Fruit fly (Drosophila melanogaster): Measurements from ENCODE around the gene mora.

Gene mora

DNA sequence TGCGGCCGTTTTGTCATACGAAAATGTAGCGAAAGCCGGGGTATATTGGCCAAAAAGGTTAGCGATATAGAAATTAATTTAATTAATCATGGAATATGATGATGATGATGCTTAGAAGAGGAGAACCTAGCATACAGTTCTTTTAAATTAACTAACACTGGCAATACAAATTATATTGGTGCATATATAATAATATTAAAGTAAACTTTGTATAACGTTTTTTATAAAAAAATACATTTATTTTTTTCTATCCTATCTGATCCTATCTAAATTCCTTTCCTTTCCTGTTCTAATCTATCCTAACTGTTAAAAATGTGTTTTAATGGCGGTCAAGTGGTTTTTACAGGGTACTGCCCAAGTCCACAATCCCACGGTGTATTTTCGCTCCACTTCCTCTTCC, 19.8 kb downstream of the mora start (continued):
- TF ChIP-seq CG8319 (GFP tag; optimal IDR thresholded peaks at IDR 0.05) (no peak), Ets21C (GFP tag; optimal IDR thresholded peaks at IDR 0.05) (no peak), Sox102F (GFP tag; optimal IDR thresholded peaks at IDR 0.05) (peak; percentile 32), CG11762 (GFP tag; optimal IDR thresholded peaks at IDR 0.05; ENCODE audit: insufficient read depth) (peak; percentile 39), cyc (GFP tag; optimal IDR thresholded peaks at IDR 0.05) (peak; percentile 22), CG16779 (tag; optimal IDR thresholded peaks at IDR 0.05) (no peak), Gug (GFP tag; IDR thresholded peaks at IDR 0.05) (no peak), CG31627 (GFP tag; optimal IDR thresholded peaks at IDR 0.05) (peak; percentile 41), Ets96B (tag; optimal IDR thresholded peaks at IDR 0.05) (no peak), esn (GFP tag; optimal IDR thresholded peaks at IDR 0.05) (peak; percentile 59), CG1621 (tag; optimal IDR thresholded peaks at IDR 0.05) (no peak), svp (GFP tag) (peak; percentile 74), CG3032 (tag; optimal IDR thresholded peaks at IDR 0.05) (no peak), Sox14 (GFP tag; optimal IDR thresholded peaks at IDR 0.05) (no peak), CG6276 (GFP tag; optimal IDR thresholded peaks at IDR 0.05) (no peak), CG10631 (GFP tag; optimal IDR thresholded peaks at IDR 0.05) (peak; percentile 34), eg (GFP tag; IDR thresholded peaks at IDR 0.05) (no peak), CG11294 (GFP tag; IDR thresholded peaks at IDR 0.05) (no peak), OdsH (GFP tag; optimal IDR thresholded peaks at IDR 0.05) (peak; percentile 72), pdm3 (GFP tag; optimal IDR thresholded peaks at IDR 0.05) (peak; percentile 18)

DNA sequence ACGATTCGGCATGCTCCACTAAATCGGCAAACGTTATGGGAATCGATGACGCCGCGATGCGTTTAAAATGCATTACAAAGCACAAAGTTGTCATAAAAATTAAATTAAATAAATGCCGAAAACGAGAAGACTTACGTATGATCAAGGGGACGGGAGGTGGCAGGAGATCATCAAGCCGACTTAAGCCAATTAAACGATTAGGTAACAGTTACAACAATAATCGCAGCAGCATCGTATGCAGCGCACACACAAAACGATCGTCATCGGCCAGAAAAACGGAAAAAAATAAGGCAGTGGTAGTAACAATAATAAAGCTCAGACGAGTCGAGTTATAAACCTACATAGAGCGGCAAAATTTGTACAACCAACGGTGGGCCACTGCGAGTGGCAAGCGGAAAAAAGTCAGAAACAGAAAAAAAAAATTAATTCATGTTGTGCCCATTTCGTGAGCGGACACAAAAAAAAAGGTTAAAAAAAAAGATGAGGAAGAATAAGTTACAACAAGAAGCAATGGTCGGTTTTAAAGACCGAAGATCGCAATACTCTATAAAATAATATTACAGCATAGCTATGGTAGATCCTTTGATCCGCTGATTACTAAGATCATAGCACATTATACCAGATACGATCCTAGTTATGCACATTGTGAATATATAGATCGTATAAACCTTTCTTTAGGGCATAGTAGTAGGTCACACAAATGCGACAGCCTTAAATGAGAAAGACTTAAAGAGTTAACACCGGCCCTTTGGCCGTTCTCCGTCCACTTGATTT, 20.4 kb downstream of the mora start:
- TF ChIP-seq Met (GFP tag; optimal IDR thresholded peaks at IDR 0.05) (no peak), CG7368 (GFP tag; optimal IDR thresholded peaks at IDR 0.05) (no peak), CG31627 (GFP tag; optimal IDR thresholded peaks at IDR 0.05) (peak; percentile 59), CG8319 (GFP tag; optimal IDR thresholded peaks at IDR 0.05) (peak; percentile 33), CG3032 (tag; optimal IDR thresholded peaks at IDR 0.05) (peak; percentile 24), CG34406 (GFP tag; optimal IDR thresholded peaks at IDR 0.05) (peak; percentile 64), eg (GFP tag; IDR thresholded peaks at IDR 0.05) (0 out of 3 replicates have a peak, but pooled peaks have one; percentile 28), dsx (GFP tag; optimal IDR thresholded peaks at IDR 0.05; ENCODE audit: poor library complexity, severe bottlenecking) (no peak), esn (GFP tag; optimal IDR thresholded peaks at IDR 0.05) (peak; percentile 53), CG32006 (GFP tag; optimal IDR thresholded peaks at IDR 0.05) (peak; percentile 39), cyc (GFP tag; optimal IDR thresholded peaks at IDR 0.05) (no peak), ss (GFP tag; optimal IDR thresholded peaks at IDR 0.05) (peak in 1 of 2 experiments; percentile 36), topi (GFP tag; optimal IDR thresholded peaks at IDR 0.05) (peak; percentile 53), Hr4 (GFP tag; optimal IDR thresholded peaks at IDR 0.05) (peak; percentile 41), Hr39 (GFP tag; optimal IDR thresholded peaks at IDR 0.05) (peak; percentile 57), CG4318 (GFP tag; optimal IDR thresholded peaks at IDR 0.05) (no peak), Eip78C (GFP tag) (peak; percentile 95), Sox102F (GFP tag; optimal IDR thresholded peaks at IDR 0.05) (peak; percentile 59), net (GFP tag; optimal IDR thresholded peaks at IDR 0.05) (peak; percentile 24), salr (GFP tag; optimal IDR thresholded peaks at IDR 0.05) (peak in 1 of 2 experiments; percentile 20), Ets96B (tag; optimal IDR thresholded peaks at IDR 0.05) (peak; percentile 22), Lpt (GFP tag; optimal IDR thresholded peaks at IDR 0.05) (no peak), CG11294 (GFP tag; IDR thresholded peaks at IDR 0.05) (no peak), CG1621 (tag; optimal IDR thresholded peaks at IDR 0.05) (peak; percentile 9), CG15336 (GFP tag; IDR thresholded peaks at IDR 0.05) (peak; percentile 42; the same call in 1 of the 2 replicates), CG8119 (GFP tag; IDR thresholded peaks at IDR 0.05) (peak; percentile 50), CG6276 (GFP tag; optimal IDR thresholded peaks at IDR 0.05) (no peak), dac (GFP tag; optimal IDR thresholded peaks at IDR 0.05) (no peak), vri (GFP tag; optimal IDR thresholded peaks at IDR 0.05) (no peak), fkh (GFP tag; optimal IDR thresholded peaks at IDR 0.05) (no peak), CG11762 (GFP tag; optimal IDR thresholded peaks at IDR 0.05; ENCODE audit: insufficient read depth) (peak; percentile 42), Blimp-1 (GFP tag; optimal IDR thresholded peaks at IDR 0.05) (no peak), CG3919 (GFP tag; optimal IDR thresholded peaks at IDR 0.05) (peak; percentile 62), Smox (GFP tag; optimal IDR thresholded peaks at IDR 0.05) (peak; percentile 58), lz (GFP tag; optimal IDR thresholded peaks at IDR 0.05) (peak; percentile 37), CG6808 (GFP tag; optimal IDR thresholded peaks at IDR 0.05) (peak; percentile 20), Eip93F (GFP tag; optimal IDR thresholded peaks at IDR 0.05) (no peak), Gug (GFP tag; IDR thresholded peaks at IDR 0.05) (no peak), CG10669 (GFP tag; optimal IDR thresholded peaks at IDR 0.05) (peak; percentile 25)

Data from whole organism, prepupa.